Fruit fly (Drosophila melanogaster): ENCODE data around the gene FucTA.

- TF ChIP-seq Pif1B (GFP tag; optimal IDR thresholded peaks at IDR 0.05) (peak; percentile 33), D1 (tag; optimal IDR thresholded peaks at IDR 0.05) (no peak), CG8301 (tag; optimal IDR thresholded peaks at IDR 0.05) (no peak), CG15710 (tag; optimal IDR thresholded peaks at IDR 0.05) (no peak), CG34367 (tag; optimal IDR thresholded peaks at IDR 0.05) (no peak), CG4496 (GFP tag; IDR thresholded peaks at IDR 0.05) (0 out of 3 replicates have a peak, but pooled peaks have one; percentile 39), rn (GFP tag; IDR thresholded peaks at IDR 0.05) (no peak), EcR (GFP tag; optimal IDR thresholded peaks at IDR 0.05) (no peak)
Observed at dm6 chr3L:15142004-15142890, 4.7 kb upstream of the FucTA start, which contains the start of gene Pdi.
